Worm (Caenorhabditis elegans) whole organism, early embryonic: ENCODE results near the gene lin-25.

Experiments used
- ama-1 ChIP-seq: fragments of 150-350 bp; optimal IDR thresholded peaks from 2 replicates; lab custom pipeline; 2014
- ceh-13 ChIP-seq: fragments of 200-800 bp; sonication (Bioruptor generic); optimal IDR thresholded peaks from 2 replicates; lab custom pipeline; 2018; ENCODE audit warnings: mild to moderate bottlenecking, missing genetic modification characterization, missing compliant biosample characterization
- ceh-36 ChIP-seq: sonication (generic microtip); optimal IDR thresholded peaks from 2 replicates; lab custom pipeline; 2016; ENCODE audit warnings: missing genetic modification characterization, inconsistent platforms, missing compliant biosample characterization
- ets-7 ChIP-seq: sonication (generic microtip); optimal IDR thresholded peaks from 2 replicates; lab custom pipeline; 2016; ENCODE audit warnings: missing genotype, missing genetic modification characterization, missing compliant biosample characterization
- flt-1 ChIP-seq: fragments of 200-800 bp; sonication (Bioruptor generic); IDR thresholded peaks from 2 replicates; pipeline ENCODE4 v1.3.6; 2022; ENCODE audit warnings: missing genetic modification characterization, missing compliant biosample characterization
- pes-1 ChIP-seq: fragments of 200-800 bp; sonication (Bioruptor generic); IDR thresholded peaks from 2 replicates; pipeline ENCODE4 v1.3.6; 2022; ENCODE audit warnings: missing genetic modification reagents, missing genetic modification characterization, missing compliant biosample characterization
- sea-1 ChIP-seq: fragments of 200-800 bp; sonication (Bioruptor generic); conservative IDR thresholded peaks from 2 replicates; pipeline ENCODE4 v1.3.6; 2022; ENCODE audit warnings: missing genetic modification characterization, missing compliant biosample characterization

DNA sequence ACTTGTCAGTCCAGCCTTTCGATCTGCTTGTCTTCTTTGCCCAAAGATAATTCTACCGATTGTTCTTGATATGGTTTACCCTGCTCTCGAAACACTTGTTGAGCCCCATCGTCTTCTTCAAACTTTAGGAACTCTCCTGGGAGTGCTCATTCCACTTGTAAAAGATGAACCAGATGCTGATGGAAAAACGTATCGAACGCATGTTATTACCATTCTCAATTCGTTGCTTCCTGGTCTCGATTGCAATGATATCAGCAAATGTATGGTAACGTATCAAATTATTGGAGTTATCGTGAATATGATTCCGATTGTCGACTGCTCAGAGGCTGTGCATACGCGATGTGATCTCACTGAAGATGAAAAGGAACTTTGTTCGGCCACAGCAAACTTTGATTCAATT is 47.9 kb upstream of the lin-25 start:
- TF ChIP-seq pes-1 (GFP tag; lab: Robert Waterston, UW) = no peak
- TF ChIP-seq flt-1 (GFP tag; lab: Robert Waterston, UW) = no peak
- TF ChIP-seq ceh-36 (tag; lab: Kevin White, UChicago) = no peak
- no peak for TF ChIP-seq ceh-13 (GFP tag; lab: Kevin White, UChicago)
- no peak for TF ChIP-seq ama-1 (lab: Kevin White, UChicago)
- TF ChIP-seq sea-1 (GFP tag; lab: Robert Waterston, UW) = no peak
- TF ChIP-seq ets-7 (tag; lab: Kevin White, UChicago) = no peak
